Worm (Caenorhabditis elegans) whole organism, L2 larva: ENCODE results near the gene msp-63.
A peak's percentile ranks its signal among the peaks of the same experiment; 100 is the strongest.

Source experiments
- C34F6.9 ChIP-seq: fragments of 150-350 bp; optimal IDR thresholded peaks from 2 replicates; lab custom pipeline; 2014; ENCODE audit warnings: missing biosample characterization, missing genetic modification characterization
- F13H6.1 ChIP-seq: sonication (generic microtip); optimal IDR thresholded peaks from 2 replicates; lab custom pipeline; 2016; ENCODE audit warnings: missing genetic modification characterization, missing compliant biosample characterization
- R02D3.7 ChIP-seq: fragments of 150-350 bp; optimal IDR thresholded peaks from 2 replicates; lab custom pipeline; 2014; ENCODE audit warnings: missing biosample characterization, missing genetic modification characterization
- Y55F3AM.14 ChIP-seq: fragments of 200-800 bp; sonication (Bioruptor generic); optimal IDR thresholded peaks from 2 replicates; lab custom pipeline; 2018; ENCODE audit warnings: mild to moderate bottlenecking, missing genetic modification characterization, missing compliant biosample characterization
- alr-1 ChIP-seq: fragments of 150-350 bp; optimal IDR thresholded peaks from 2 replicates; lab custom pipeline; 2014; ENCODE audit warnings: missing biosample characterization, missing genetic modification characterization
- ama-1 ChIP-seq: fragments of 150-350 bp; optimal IDR thresholded peaks from 2 replicates; lab custom pipeline; 2018; ENCODE audit warnings: inconsistent platforms
- blmp-1 ChIP-seq: sonication (generic microtip); optimal IDR thresholded peaks from 2 replicates; lab custom pipeline; 2017; ENCODE audit warnings: missing genetic modification characterization, mild to moderate bottlenecking, missing compliant biosample characterization, antibody characterized with exemption, moderate library complexity; ENCODE audit not compliant: insufficient read depth
- crh-2 ChIP-seq: sonication (generic microtip); optimal IDR thresholded peaks from 2 replicates; lab custom pipeline; 2017; ENCODE audit warnings: missing biosample characterization, missing genetic modification characterization
- egl-27 ChIP-seq: sonication (generic microtip); optimal IDR thresholded peaks from 3 replicates; lab custom pipeline; 2017; ENCODE audit warnings: missing biosample characterization, missing genetic modification reagents, missing genetic modification characterization
- elt-1 ChIP-seq: fragments of 150-350 bp; optimal IDR thresholded peaks from 2 replicates; lab custom pipeline; 2014; ENCODE audit warnings: missing biosample characterization, missing genetic modification characterization
- elt-3 ChIP-seq: sonication (generic microtip); optimal IDR thresholded peaks from 2 replicates; lab custom pipeline; 2017; ENCODE audit warnings: missing biosample characterization, missing genetic modification characterization
- lin-11 ChIP-seq: fragments of 150-350 bp; sonication (generic microtip); optimal IDR thresholded peaks from 2 replicates; lab custom pipeline; 2014; ENCODE audit warnings: missing biosample characterization, missing genetic modification characterization, inconsistent platforms, mixed read lengths
- lin-13 ChIP-seq: fragments of 150-350 bp; optimal IDR thresholded peaks from 2 replicates; lab custom pipeline; 2014; ENCODE audit warnings: missing biosample characterization, missing genetic modification reagents, missing genetic modification characterization
- lsy-2 ChIP-seq, 2 experiments: fragments of 150-350 bp in 1 of 2; sonication (generic microtip) in 1 of 2; optimal IDR thresholded peaks; 2 replicates each; lab custom pipeline; 2014 to 2017; ENCODE audit warnings: missing biosample characterization in 2 of 2, missing genetic modification characterization in 2 of 2
- mab-5 ChIP-seq: fragments of 150-350 bp; optimal IDR thresholded peaks from 2 replicates; lab custom pipeline; 2014; ENCODE audit warnings: missing biosample characterization, missing genetic modification characterization
- mbf-1 ChIP-seq: sonication (generic microtip); optimal IDR thresholded peaks from 2 replicates; lab custom pipeline; 2017; ENCODE audit warnings: missing biosample characterization, missing genetic modification characterization
- mdl-1 ChIP-seq, 2 experiments: fragments of 150-350 bp in 1 of 2; sonication (generic microtip) in 1 of 2; optimal IDR thresholded peaks; 2 replicates each; lab custom pipeline; 2017; ENCODE audit warnings: missing biosample characterization in 2 of 2, missing genetic modification characterization in 2 of 2
- nhr-10 ChIP-seq: sonication (generic microtip); optimal IDR thresholded peaks from 2 replicates; lab custom pipeline; 2017; ENCODE audit warnings: missing biosample characterization, missing genetic modification characterization
- nhr-11 ChIP-seq: fragments of 150-350 bp; optimal IDR thresholded peaks from 2 replicates; lab custom pipeline; 2014; ENCODE audit warnings: missing biosample characterization, missing genetic modification characterization
- nhr-12 ChIP-seq: fragments of 150-350 bp; optimal IDR thresholded peaks from 2 replicates; lab custom pipeline; 2014; ENCODE audit warnings: missing biosample characterization, missing genetic modification characterization
- nhr-129 ChIP-seq: fragments of 150-350 bp; optimal IDR thresholded peaks from 2 replicates; lab custom pipeline; 2014; ENCODE audit warnings: missing biosample characterization, missing genetic modification characterization
- nhr-23 ChIP-seq: fragments of 150-350 bp; optimal IDR thresholded peaks from 2 replicates; lab custom pipeline; 2014; ENCODE audit warnings: missing biosample characterization, missing genetic modification reagents, missing genetic modification characterization
- nhr-237 ChIP-seq: fragments of 150-350 bp; optimal IDR thresholded peaks from 2 replicates; lab custom pipeline; 2014; ENCODE audit warnings: missing biosample characterization, missing genetic modification characterization
- nhr-77 ChIP-seq: fragments of 150-350 bp; optimal IDR thresholded peaks from 2 replicates; lab custom pipeline; 2014; ENCODE audit warnings: missing biosample characterization, missing genetic modification characterization
- peb-1 ChIP-seq: fragments of 150-350 bp; optimal IDR thresholded peaks from 2 replicates; lab custom pipeline; 2014; ENCODE audit warnings: missing biosample characterization, missing genetic modification characterization
- skn-1 ChIP-seq: sonication (generic microtip); optimal IDR thresholded peaks from 2 replicates; lab custom pipeline; 2017; ENCODE audit warnings: missing biosample characterization, missing genetic modification characterization
- sma-3 ChIP-seq: sonication (generic microtip); optimal IDR thresholded peaks from 2 replicates; lab custom pipeline; 2016; ENCODE audit warnings: missing genetic modification reagents, missing genetic modification characterization, missing compliant biosample characterization
- sma-9 ChIP-seq, 2 experiments: fragments of 150-350 bp in 1 of 2; sonication (generic microtip) in 1 of 2; optimal IDR thresholded peaks; 2 replicates each; lab custom pipeline; 2014 to 2016; ENCODE audit warnings: missing genetic modification characterization in 2 of 2, mild to moderate bottlenecking in 1 of 2, missing biosample characterization in 1 of 2, missing compliant biosample characterization in 1 of 2, missing genetic modification reagents in 1 of 2, moderate library complexity in 1 of 2
- snpc-4 ChIP-seq: fragments of 150-350 bp; optimal IDR thresholded peaks from 2 replicates; lab custom pipeline; 2014; ENCODE audit warnings: missing biosample characterization, missing genetic modification characterization
- unc-39 ChIP-seq: fragments of 150-350 bp; optimal IDR thresholded peaks from 2 replicates; lab custom pipeline; 2014; ENCODE audit warnings: missing biosample characterization, missing genetic modification characterization
- unc-55 ChIP-seq: fragments of 150-350 bp; sonication (generic microtip); optimal IDR thresholded peaks from 3 replicates; lab custom pipeline; 2014; ENCODE audit warnings: missing biosample characterization, missing genetic modification reagents, missing genetic modification characterization
- unc-62 ChIP-seq: fragments of 150-350 bp; optimal IDR thresholded peaks from 2 replicates; lab custom pipeline; 2014; ENCODE audit warnings: missing biosample characterization, missing genetic modification reagents, missing genetic modification characterization
- zag-1 ChIP-seq: fragments of 150-350 bp; optimal IDR thresholded peaks from 2 replicates; lab custom pipeline; 2014; ENCODE audit warnings: missing biosample characterization, missing genetic modification characterization
- ztf-1 ChIP-seq: fragments of 200-800 bp; sonication (Bioruptor generic); conservative IDR thresholded peaks from 2 replicates; pipeline ENCODE4 v1.3.6; 2022; ENCODE audit warnings: missing genetic modification characterization, missing compliant biosample characterization
- ztf-11 ChIP-seq: sonication (generic microtip); optimal IDR thresholded peaks from 2 replicates; lab custom pipeline; 2017; ENCODE audit warnings: missing biosample characterization, missing genetic modification characterization
- ztf-4 ChIP-seq: fragments of 150-350 bp; optimal IDR thresholded peaks from 2 replicates; lab custom pipeline; 2014; ENCODE audit warnings: missing biosample characterization, missing genetic modification characterization

Gene msp-63

DNA sequence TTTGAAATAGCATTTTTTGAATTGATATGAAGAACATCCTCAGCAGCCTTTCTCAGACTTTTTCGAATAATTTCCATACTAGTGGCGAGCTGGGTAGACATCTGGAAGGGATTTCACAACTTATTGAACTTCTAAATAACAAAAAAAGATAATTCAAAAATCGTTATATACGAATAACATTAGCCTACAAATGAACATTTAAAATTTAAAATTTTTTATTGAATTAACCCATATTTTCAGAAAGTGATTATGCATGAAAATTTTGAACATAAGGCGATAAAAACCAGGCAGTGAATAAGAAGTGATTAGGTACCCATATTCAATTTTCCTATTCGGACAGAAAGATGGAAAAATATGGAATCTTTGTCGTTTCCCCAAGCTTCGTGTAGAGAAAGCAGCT lies 31.2 kb upstream of the msp-63 start, which contains the start of gene ZK1248.11:
ZK1248.11 (minus strand) TSS at position 101 of the 400 bp plus-strand sequence.
- TF ChIP-seq nhr-77 (tag; lab: Kevin White, UChicago) (no peak), peb-1 (tag; lab: Kevin White, UChicago) (no peak), sma-3 (no peak), elt-1 (no peak), nhr-237 (no peak), unc-62 (GFP tag; lab: Kevin White, UChicago) (no peak), F13H6.1 (tag; lab: Kevin White, UChicago) (no peak), nhr-11 (tag; lab: Kevin White, UChicago) (no peak)

DNA sequence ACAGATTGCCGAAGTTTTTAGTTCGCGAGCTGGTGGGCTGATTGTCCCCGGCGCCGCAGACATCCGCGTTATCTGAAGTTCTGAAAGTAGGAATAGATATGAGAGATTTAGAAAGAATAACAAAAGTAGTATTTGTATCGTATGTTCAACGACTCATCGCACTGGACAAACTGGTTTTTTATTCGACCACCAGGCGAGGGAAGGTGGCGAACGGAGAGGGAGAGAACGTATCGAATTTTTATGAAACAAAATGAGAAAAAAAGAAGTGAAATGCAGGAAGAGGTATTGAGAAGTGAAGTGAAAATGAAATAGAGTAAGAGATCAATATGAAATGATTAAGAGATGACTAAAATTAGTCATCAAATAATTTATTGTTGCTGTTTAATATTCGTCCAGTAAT lies 30.1 kb upstream of the msp-63 start, which contains the start of gene tbc-2:
tbc-2 (minus strand) TSS at position 80 of the 400 bp plus-strand sequence.
- TF ChIP-seq sma-3 (peak; percentile 8), ztf-11 (tag; lab: Kevin White, UChicago) (no peak), zag-1 (tag; lab: Kevin White, UChicago) (no peak), sma-9 (GFP tag; optimal IDR thresholded peaks at IDR 0.05; lab: Kevin White, UChicago) (no peak), sma-9 (tag; optimal IDR thresholded peaks at IDR 0.05; lab: Kevin White, UChicago) (no peak), nhr-10 (no peak), blmp-1 (tag; lab: Kevin White, UChicago) (peak; percentile 26), mdl-1 (tag; optimal IDR thresholded peaks at IDR 0.05; lab: Kevin White, UChicago) (no peak)

DNA sequence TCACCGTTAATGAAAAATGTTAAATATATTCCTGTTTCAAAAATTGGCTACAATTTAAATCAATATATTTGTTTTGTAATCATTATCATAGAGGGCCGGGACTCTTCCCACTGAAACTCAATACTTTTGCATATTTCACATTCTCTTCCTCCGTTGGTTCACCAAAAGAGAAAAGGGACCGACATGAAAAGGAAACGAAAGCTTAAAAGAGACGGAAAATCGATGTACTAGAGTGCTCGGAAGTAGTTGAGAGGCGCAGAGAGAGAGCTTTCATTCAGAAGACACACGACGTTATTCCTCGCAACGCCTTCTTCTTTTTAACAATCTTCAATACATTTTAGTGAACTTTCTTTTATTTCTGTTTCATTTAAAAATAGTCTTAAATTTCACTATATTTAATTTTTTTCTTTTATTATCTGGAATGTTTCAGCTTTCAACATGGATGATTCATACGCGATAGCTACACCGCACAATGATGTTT lies 23.1 kb upstream of the msp-63 start, which contains the start of gene ehs-1:
ehs-1 (plus strand) TSS at position 431 of the 481 bp plus-strand sequence.
- TF ChIP-seq unc-62 (GFP tag; lab: Kevin White, UChicago): no peak
- TF ChIP-seq elt-3 (tag; lab: Kevin White, UChicago): no peak
- TF ChIP-seq nhr-237: no peak
- no peak for TF ChIP-seq mdl-1 (tag; optimal IDR thresholded peaks at IDR 0.05; lab: Kevin White, UChicago)
- TF ChIP-seq skn-1 (tag; lab: Kevin White, UChicago): no peak
- no peak for TF ChIP-seq ztf-4 (tag; lab: Kevin White, UChicago)
- TF ChIP-seq nhr-10: no peak
- TF ChIP-seq lin-11: no peak
- TF ChIP-seq nhr-77 (tag; lab: Kevin White, UChicago): no peak
- no peak for TF ChIP-seq nhr-23
- TF ChIP-seq elt-1: no peak
- no peak for TF ChIP-seq blmp-1 (tag; lab: Kevin White, UChicago)
- TF ChIP-seq C34F6.9 (tag; lab: Kevin White, UChicago): peak; percentile 24
- no peak for TF ChIP-seq ama-1 (lab: Kevin White, UChicago)
- TF ChIP-seq nhr-12 (tag; lab: Kevin White, UChicago): no peak
- peak; percentile 40 for TF ChIP-seq unc-55 (GFP tag; lab: Kevin White, UChicago)
- TF ChIP-seq lsy-2 (tag; optimal IDR thresholded peaks at IDR 0.05; lab: Kevin White, UChicago): peak in 1 of 2 experiments; percentile 31
- no peak for TF ChIP-seq R02D3.7
- TF ChIP-seq ztf-1 (GFP tag; lab: Robert Waterston, UW): no peak
- peak; percentile 36 for TF ChIP-seq crh-2
- TF ChIP-seq peb-1 (tag; lab: Kevin White, UChicago): no peak
- TF ChIP-seq nhr-129: peak; percentile 5
- TF ChIP-seq ztf-11 (tag; lab: Kevin White, UChicago): no peak
- no peak for TF ChIP-seq lin-13 (GFP tag; lab: Kevin White, UChicago)

DNA sequence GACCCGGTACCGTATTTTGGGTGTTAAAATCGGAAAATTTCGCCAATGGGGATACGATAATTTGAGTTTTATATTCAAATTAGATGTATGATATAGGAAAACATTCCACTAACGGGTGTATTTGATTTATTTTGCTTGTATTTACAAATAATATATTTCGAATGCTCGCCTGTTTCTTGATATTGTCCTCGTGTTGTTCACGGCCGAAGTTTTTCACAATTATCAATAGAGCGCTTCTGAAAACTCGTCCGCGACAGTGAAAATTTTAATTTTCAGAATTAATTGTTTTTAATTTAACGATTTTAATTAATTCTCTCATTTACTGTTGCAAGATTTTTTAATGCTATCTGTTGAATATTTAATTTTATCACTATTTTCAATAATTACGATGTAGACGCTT lies 22.4 kb upstream of the msp-63 start:
- TF ChIP-seq sma-9 (GFP tag; optimal IDR thresholded peaks at IDR 0.05; lab: Kevin White, UChicago) (peak; percentile 12), sma-9 (tag; optimal IDR thresholded peaks at IDR 0.05; lab: Kevin White, UChicago) (no peak), sma-3 (peak; percentile 16), lin-11 (no peak), mab-5 (no peak), unc-62 (GFP tag; lab: Kevin White, UChicago) (no peak), nhr-11 (tag; lab: Kevin White, UChicago) (no peak), snpc-4 (tag; lab: Kevin White, UChicago) (no peak), unc-55 (GFP tag; lab: Kevin White, UChicago) (peak; percentile 71), ztf-1 (GFP tag; lab: Robert Waterston, UW) (no peak), C34F6.9 (tag; lab: Kevin White, UChicago) (no peak), R02D3.7 (no peak), ama-1 (lab: Kevin White, UChicago) (no peak)

DNA sequence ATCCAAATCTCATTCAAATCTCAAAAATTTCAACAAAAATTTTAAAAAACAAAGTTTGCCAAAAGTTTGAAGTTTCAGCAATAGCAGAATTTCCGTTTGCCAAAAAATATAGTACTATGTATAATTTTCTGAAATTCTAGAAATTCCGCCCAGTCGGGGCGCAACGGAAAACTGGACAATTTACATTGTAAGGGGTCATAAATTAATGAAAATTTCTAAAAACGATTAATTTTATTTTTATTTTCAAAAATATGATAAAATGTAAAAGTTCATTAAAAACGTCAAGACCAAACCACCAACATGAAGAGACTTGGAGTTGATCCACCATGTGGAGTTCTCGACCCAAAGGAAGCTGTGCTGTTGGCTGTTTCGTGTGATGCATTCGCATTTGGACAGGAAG lies 21.1 kb upstream of the msp-63 start, which contains the start of gene ZK1248.4:
ZK1248.4 (plus strand) TSS at position 301 of the 400 bp plus-strand sequence.
- TF ChIP-seq egl-27 (no peak), R02D3.7 (no peak), alr-1 (no peak), unc-55 (GFP tag; lab: Kevin White, UChicago) (no peak), elt-3 (tag; lab: Kevin White, UChicago) (no peak), nhr-11 (tag; lab: Kevin White, UChicago) (no peak), ztf-1 (GFP tag; lab: Robert Waterston, UW) (no peak), lin-11 (no peak), sma-9 (GFP tag; optimal IDR thresholded peaks at IDR 0.05; lab: Kevin White, UChicago) (no peak), sma-9 (tag; optimal IDR thresholded peaks at IDR 0.05; lab: Kevin White, UChicago) (no peak), unc-62 (GFP tag; lab: Kevin White, UChicago) (no peak), zag-1 (tag; lab: Kevin White, UChicago) (no peak), Y55F3AM.14 (GFP tag; lab: Kevin White, UChicago) (no peak), nhr-10 (no peak), mab-5 (no peak), nhr-129 (no peak), unc-39 (tag; lab: Kevin White, UChicago) (no peak), sma-3 (no peak), mbf-1 (tag; lab: Kevin White, UChicago) (no peak), nhr-237 (no peak)
